Worm (Caenorhabditis elegans) whole organism, L2 larva: ENCODE data around the gene T07E3.2.

ENCODE experiments used
- ZK546.5 ChIP-seq: sonication (generic microtip); optimal IDR thresholded peaks from 2 replicates; lab custom pipeline; 2017; ENCODE audit warnings: missing biosample characterization, missing genetic modification characterization
- ama-1 ChIP-seq: fragments of 150-350 bp; optimal IDR thresholded peaks from 2 replicates; lab custom pipeline; 2018; ENCODE audit warnings: inconsistent platforms
- blmp-1 ChIP-seq: sonication (generic microtip); optimal IDR thresholded peaks from 2 replicates; lab custom pipeline; 2017; ENCODE audit warnings: missing genetic modification characterization, mild to moderate bottlenecking, missing compliant biosample characterization, antibody characterized with exemption, moderate library complexity; ENCODE audit not compliant: insufficient read depth
- ceh-82 ChIP-seq: fragments of 150-350 bp; optimal IDR thresholded peaks from 2 replicates; lab custom pipeline; 2014; ENCODE audit warnings: missing biosample characterization, missing genetic modification characterization
- egl-27 ChIP-seq: sonication (generic microtip); optimal IDR thresholded peaks from 3 replicates; lab custom pipeline; 2017; ENCODE audit warnings: missing biosample characterization, missing genetic modification reagents, missing genetic modification characterization
- elt-1 ChIP-seq: fragments of 150-350 bp; optimal IDR thresholded peaks from 2 replicates; lab custom pipeline; 2014; ENCODE audit warnings: missing biosample characterization, missing genetic modification characterization
- elt-3 ChIP-seq: sonication (generic microtip); optimal IDR thresholded peaks from 2 replicates; lab custom pipeline; 2017; ENCODE audit warnings: missing biosample characterization, missing genetic modification characterization
- fos-1 ChIP-seq: fragments of 150-350 bp; optimal IDR thresholded peaks from 2 replicates; lab custom pipeline; 2014; ENCODE audit warnings: missing biosample characterization, missing genetic modification characterization
- lin-11 ChIP-seq: fragments of 150-350 bp; sonication (generic microtip); optimal IDR thresholded peaks from 2 replicates; lab custom pipeline; 2014; ENCODE audit warnings: missing biosample characterization, missing genetic modification characterization, inconsistent platforms, mixed read lengths
- lsy-2 ChIP-seq, 2 experiments: fragments of 150-350 bp in 1 of 2; sonication (generic microtip) in 1 of 2; optimal IDR thresholded peaks; 2 replicates each; lab custom pipeline; 2014 to 2017; ENCODE audit warnings: missing biosample characterization in 2 of 2, missing genetic modification characterization in 2 of 2
- mbf-1 ChIP-seq: sonication (generic microtip); optimal IDR thresholded peaks from 2 replicates; lab custom pipeline; 2017; ENCODE audit warnings: missing biosample characterization, missing genetic modification characterization
- nhr-129 ChIP-seq: fragments of 150-350 bp; optimal IDR thresholded peaks from 2 replicates; lab custom pipeline; 2014; ENCODE audit warnings: missing biosample characterization, missing genetic modification characterization
- nhr-77 ChIP-seq: fragments of 150-350 bp; optimal IDR thresholded peaks from 2 replicates; lab custom pipeline; 2014; ENCODE audit warnings: missing biosample characterization, missing genetic modification characterization
- sem-4 ChIP-seq: fragments of 150-350 bp; optimal IDR thresholded peaks from 2 replicates; lab custom pipeline; 2014; ENCODE audit warnings: missing biosample characterization, missing genetic modification reagents, missing genetic modification characterization
- sma-3 ChIP-seq: sonication (generic microtip); optimal IDR thresholded peaks from 2 replicates; lab custom pipeline; 2016; ENCODE audit warnings: missing genetic modification reagents, missing genetic modification characterization, missing compliant biosample characterization
- unc-39 ChIP-seq: fragments of 150-350 bp; optimal IDR thresholded peaks from 2 replicates; lab custom pipeline; 2014; ENCODE audit warnings: missing biosample characterization, missing genetic modification characterization
- unc-55 ChIP-seq: fragments of 150-350 bp; sonication (generic microtip); optimal IDR thresholded peaks from 3 replicates; lab custom pipeline; 2014; ENCODE audit warnings: missing biosample characterization, missing genetic modification reagents, missing genetic modification characterization

T07E3.2 gene

ce11 chrIII:6953373-6953772, 46.9 kb downstream of the T07E3.2 start:
- TF ChIP-seq sma-3 (GFP tag; lab: Kevin White, UChicago) (no peak), fos-1 (tag; lab: Kevin White, UChicago) (no peak), elt-1 (tag; lab: Kevin White, UChicago) (no peak), nhr-77 (tag; lab: Kevin White, UChicago) (no peak), ceh-82 (no peak), nhr-129 (tag; lab: Kevin White, UChicago) (no peak), lsy-2 (tag; optimal IDR thresholded peaks at IDR 0.05; lab: Kevin White, UChicago) (no peak)

DNA sequence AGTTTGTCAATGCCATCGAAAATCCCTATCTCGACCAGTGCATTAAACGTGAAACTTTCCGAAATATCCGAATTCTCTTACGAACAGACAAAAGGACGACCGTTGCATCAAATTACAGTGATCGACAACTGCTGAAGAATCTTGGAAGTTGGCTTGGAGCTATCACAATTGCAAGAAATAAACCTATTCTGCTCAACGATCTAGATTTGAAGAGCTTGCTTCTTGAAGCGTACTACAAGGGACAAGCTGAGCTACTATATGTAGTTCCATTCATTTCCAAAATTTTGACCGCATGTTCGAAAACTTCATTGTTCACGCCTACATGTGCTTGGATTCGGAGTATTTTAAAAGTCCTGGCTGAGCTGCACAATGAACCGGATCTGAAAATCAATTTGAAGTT, 47.5 kb downstream of the T07E3.2 start:
- TF ChIP-seq unc-39 (tag; lab: Kevin White, UChicago), result no peak
- TF ChIP-seq ama-1, result no peak
- TF ChIP-seq unc-55 (GFP tag; lab: Kevin White, UChicago), result no peak
- TF ChIP-seq mbf-1 (tag; lab: Kevin White, UChicago), result no peak

DNA sequence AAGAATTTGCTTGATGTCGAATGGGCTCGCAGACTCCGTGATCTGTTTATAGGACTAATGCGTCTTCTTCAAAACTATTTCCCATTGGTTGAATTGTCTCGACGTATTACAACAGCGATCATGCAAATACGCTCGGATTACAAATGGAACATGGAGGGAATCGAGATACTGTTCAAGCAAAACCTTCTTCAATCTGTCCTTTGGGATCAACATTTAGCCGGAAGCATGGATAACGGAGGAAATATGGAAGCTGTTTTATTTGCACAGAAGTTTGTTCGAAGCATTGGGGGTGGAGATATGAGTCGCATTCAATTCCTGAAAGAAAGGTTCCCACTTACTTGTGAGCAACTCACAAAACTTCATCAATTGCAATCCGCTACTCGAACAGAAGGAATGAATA, 49.3 kb downstream of the T07E3.2 start:
- TF ChIP-seq ZK546.5 (tag; lab: Kevin White, UChicago) (no peak), sem-4 (no peak), nhr-77 (tag; lab: Kevin White, UChicago) (no peak), elt-3 (tag; lab: Kevin White, UChicago) (no peak), ceh-82 (no peak), blmp-1 (no peak), egl-27 (tag; lab: Kevin White, UChicago) (no peak), lin-11 (no peak)
- TF ChIP-seq, all 48 proteins: peak for 0
